Fruit fly (Drosophila melanogaster): ENCODE data around the gene CG6683.

Gene CG6683

dm6 chr3L:8549183-8549890, 34.6 kb upstream of the CG6683 start (continued):
- peak; percentile 61 for TF ChIP-seq tap (tag; optimal IDR thresholded peaks at IDR 0.05)
- no peak for TF ChIP-seq CG9797 (GFP tag; optimal IDR thresholded peaks at IDR 0.05)
- peak; percentile 37; the same call in 1 of the 2 replicates for TF ChIP-seq sim (GFP tag; IDR thresholded peaks at IDR 0.05)
- no peak for TF ChIP-seq CG7372 (GFP tag; IDR thresholded peaks at IDR 0.05)
- no peak for TF ChIP-seq CG32772 (GFP tag; IDR thresholded peaks at IDR 0.05)
- TF ChIP-seq CG1832 (GFP tag; optimal IDR thresholded peaks at IDR 0.05) = no peak
- TF ChIP-seq cad (GFP tag; optimal IDR thresholded peaks at IDR 0.05) = no peak
- TF ChIP-seq CG6683 (GFP tag; optimal IDR thresholded peaks at IDR 0.05) = no peak
- TF ChIP-seq so (GFP tag; IDR thresholded peaks at IDR 0.05) = no peak
- no peak for TF ChIP-seq Poxn (GFP tag; IDR thresholded peaks at IDR 0.05)
- TF ChIP-seq mirr (GFP tag; optimal IDR thresholded peaks at IDR 0.05) = peak; percentile 5
- peak in 1 of 2 experiments; percentile 51 for TF ChIP-seq Pdp1 (GFP tag; optimal IDR thresholded peaks at IDR 0.05)
- peak; percentile 51 for TF ChIP-seq Sox100B (GFP tag; optimal IDR thresholded peaks at IDR 0.05)
- no peak for TF ChIP-seq CG3838 (GFP tag; optimal IDR thresholded peaks at IDR 0.05)
- TF ChIP-seq CG11398 (GFP tag; optimal IDR thresholded peaks at IDR 0.05) = no peak
- TF ChIP-seq chm (GFP tag; IDR thresholded peaks at IDR 0.05) = peak; percentile 56; the same call in 1 of the 2 replicates
- peak; percentile 14 for TF ChIP-seq CG5245 (GFP tag; optimal IDR thresholded peaks at IDR 0.05)
- no peak for TF ChIP-seq wdn (GFP tag; IDR thresholded peaks at IDR 0.05)
- TF ChIP-seq Sry-β (GFP tag; optimal IDR thresholded peaks at IDR 0.05) = no peak
- TF ChIP-seq da (GFP tag; optimal IDR thresholded peaks at IDR 0.05) = no peak
- no peak for TF ChIP-seq CG7357 (GFP tag; IDR thresholded peaks at IDR 0.05)
- TF ChIP-seq Atf6 (GFP tag; IDR thresholded peaks at IDR 0.05) = no peak; the same call in 1 of the 2 replicates
- no peak for TF ChIP-seq HLH4C (GFP tag; IDR thresholded peaks at IDR 0.05; ENCODE audit: partially characterized antibody)
- no peak for TF ChIP-seq CG30431 (GFP tag; optimal IDR thresholded peaks at IDR 0.05)
- no peak for TF ChIP-seq CG32532 (GFP tag; IDR thresholded peaks at IDR 0.05)
- TF ChIP-seq CG17802 (tag; optimal IDR thresholded peaks at IDR 0.05) = no peak
- TF ChIP-seq CG18619 (GFP tag; optimal IDR thresholded peaks at IDR 0.05) = peak; percentile 24
- TF ChIP-seq Lpt (GFP tag; optimal IDR thresholded peaks at IDR 0.05) = no peak
- peak in 1 of 2 experiments; percentile 5 for TF ChIP-seq Hr78 (GFP tag; optimal IDR thresholded peaks at IDR 0.05)
- TF ChIP-seq lab (GFP tag; optimal IDR thresholded peaks at IDR 0.05) = peak; percentile 61
- no peak for TF ChIP-seq Atf-2 (GFP tag; optimal IDR thresholded peaks at IDR 0.05)
- no peak for TF ChIP-seq peb (GFP tag; IDR thresholded peaks at IDR 0.05)
- no peak for TF ChIP-seq CG4404 (GFP tag; IDR thresholded peaks at IDR 0.05)
- TF ChIP-seq pan (optimal IDR thresholded peaks at IDR 0.05) = no peak
- peak in 1 of 2 experiments; percentile 38 for TF ChIP-seq pan (GFP tag; optimal IDR thresholded peaks at IDR 0.05 in 1 of 2, IDR thresholded peaks at IDR 0.05 in 1 of 2)
- no peak for TF ChIP-seq CG9932 (GFP tag; IDR thresholded peaks at IDR 0.05)
- TF ChIP-seq esg (GFP tag; conservative IDR thresholded peaks at IDR 0.05) = no peak
- TF ChIP-seq exex (tag; optimal IDR thresholded peaks at IDR 0.05) = no peak
- TF ChIP-seq CG14710 (tag; optimal IDR thresholded peaks at IDR 0.05) = peak; percentile 69
- no peak for TF ChIP-seq YL-1 (GFP tag; optimal IDR thresholded peaks at IDR 0.05)
- no peak for TF ChIP-seq fu2 (GFP tag; optimal IDR thresholded peaks at IDR 0.05)
- no peak for TF ChIP-seq CG3995 (GFP tag; optimal IDR thresholded peaks at IDR 0.05)
- TF ChIP-seq Hr51 (GFP tag; optimal IDR thresholded peaks at IDR 0.05) = peak in 1 of 2 experiments; percentile 56
- peak; percentile 11 for TF ChIP-seq CG4820 (GFP tag; optimal IDR thresholded peaks at IDR 0.05)
- TF ChIP-seq ara (GFP tag; IDR thresholded peaks at IDR 0.05) = peak; percentile 18; the same call in 1 of the 2 replicates
- no peak for TF ChIP-seq eyg (GFP tag; optimal IDR thresholded peaks at IDR 0.05)
- no peak for TF ChIP-seq CG14965 (GFP tag; optimal IDR thresholded peaks at IDR 0.05; ENCODE audit: borderline replicate concordance)
- no peak for TF ChIP-seq insv (GFP tag; optimal IDR thresholded peaks at IDR 0.05)
- no peak for TF ChIP-seq hbn (GFP tag; IDR thresholded peaks at IDR 0.05; ENCODE audit: partially characterized antibody)
- no peak for TF ChIP-seq jigr1 (GFP tag; IDR thresholded peaks at IDR 0.05)
- TF ChIP-seq h (optimal IDR thresholded peaks at IDR 0.05) = no peak
